Worm (Caenorhabditis elegans) whole organism, L4 larva: ENCODE data around the gene C13A2.12.

ENCODE experiments used
- F26F4.8 ChIP-seq: fragments of 200-800 bp; sonication (Bioruptor generic); conservative IDR thresholded peaks from 2 replicates; pipeline ENCODE4 v1.3.6; 2022; ENCODE audit warnings: missing genetic modification characterization, missing compliant biosample characterization
- F44E2.7 ChIP-seq: fragments of 200-800 bp; sonication (Bioruptor generic); IDR thresholded peaks from 2 replicates; pipeline ENCODE4 v2.1.2; 2022; ENCODE audit warnings: missing genetic modification characterization, missing compliant biosample characterization
- R02D3.7 ChIP-seq: fragments of 150-350 bp; sonication (generic microtip); optimal IDR thresholded peaks from 3 replicates; lab custom pipeline; 2014; ENCODE audit warnings: missing biosample characterization, missing genetic modification characterization
- T20F7.1 ChIP-seq: fragments of 200-800 bp; sonication (Bioruptor generic); optimal IDR thresholded peaks from 2 replicates; lab custom pipeline; 2018; ENCODE audit warnings: mild to moderate bottlenecking, missing genetic modification characterization, missing compliant biosample characterization
- Y48G9A.11 ChIP-seq: fragments of 200-800 bp; sonication (Bioruptor generic); IDR thresholded peaks from 2 replicates; pipeline ENCODE4 v1.3.6; 2022; ENCODE audit warnings: missing genetic modification reagents, missing genetic modification characterization, missing compliant biosample characterization
- Y75B8A.6 ChIP-seq: fragments of 200-800 bp; sonication (Bioruptor generic); IDR thresholded peaks from 2 replicates; pipeline ENCODE4 v1.3.6; 2022; ENCODE audit warnings: missing genetic modification reagents, missing genetic modification characterization, missing compliant biosample characterization
- aly-2 ChIP-seq: sonication (generic microtip); optimal IDR thresholded peaks from 2 replicates; lab custom pipeline; 2018; ENCODE audit warnings: missing biosample characterization, missing genetic modification characterization
- arid-1 ChIP-seq: fragments of 200-800 bp; sonication (Bioruptor generic); conservative IDR thresholded peaks from 2 replicates; pipeline ENCODE4 v1.3.6; 2022; ENCODE audit warnings: missing genetic modification reagents, missing genetic modification characterization, missing compliant biosample characterization
- ceh-20 ChIP-seq: fragments of 200-800 bp; sonication (Bioruptor generic); IDR thresholded peaks from 2 replicates; pipeline ENCODE4 v1.3.6; 2022; ENCODE audit warnings: missing genetic modification reagents, missing genetic modification characterization, missing compliant biosample characterization
- ceh-28 ChIP-seq: fragments of 150-350 bp; optimal IDR thresholded peaks from 2 replicates; lab custom pipeline; 2014; ENCODE audit warnings: missing biosample characterization, missing genetic modification reagents, missing genetic modification characterization
- ceh-32 ChIP-seq: sonication (generic microtip); optimal IDR thresholded peaks from 2 replicates; lab custom pipeline; 2016; ENCODE audit warnings: mild to moderate bottlenecking, missing genetic modification characterization, missing compliant biosample characterization; ENCODE audit not compliant: poor library complexity
- ceh-62 ChIP-seq: sonication (generic microtip); optimal IDR thresholded peaks from 2 replicates; lab custom pipeline; 2017; ENCODE audit warnings: missing biosample characterization, missing genetic modification characterization
- ces-1 ChIP-seq: fragments of 150-350 bp; sonication (generic microtip); optimal IDR thresholded peaks from 4 replicates; lab custom pipeline; 2014; ENCODE audit warnings: missing biosample characterization, missing genetic modification reagents, missing genetic modification characterization
- daf-16 ChIP-seq, 3 experiments: sonication (generic microtip); optimal IDR thresholded peaks; 2 replicates each; lab custom pipeline; 2016 to 2017; ENCODE audit warnings: missing genetic modification characterization in 3 of 3, missing genetic modification reagents in 3 of 3, mild to moderate bottlenecking in 2 of 3, missing compliant biosample characterization in 2 of 3, missing biosample characterization in 1 of 3, moderate library complexity in 1 of 3
- daf-19 ChIP-seq: fragments of 200-800 bp; sonication (Bioruptor generic); conservative IDR thresholded peaks from 2 replicates; pipeline ENCODE4 v1.3.6; 2022; ENCODE audit warnings: missing genetic modification characterization, missing compliant biosample characterization
- daf-8 ChIP-seq: fragments of 200-800 bp; sonication (Bioruptor generic); IDR thresholded peaks from 2 replicates; pipeline ENCODE4 v1.3.6; 2022; ENCODE audit warnings: missing genetic modification characterization, missing compliant biosample characterization
- dmd-6 ChIP-seq: fragments of 200-800 bp; sonication (Bioruptor generic); IDR thresholded peaks from 2 replicates; pipeline ENCODE4 v1.3.6; 2022; ENCODE audit warnings: missing genetic modification reagents, missing genetic modification characterization, missing compliant biosample characterization
- egl-27 ChIP-seq: sonication (generic microtip); optimal IDR thresholded peaks from 3 replicates; lab custom pipeline; 2017; ENCODE audit warnings: missing biosample characterization, missing genetic modification reagents, missing genetic modification characterization
- egl-43 ChIP-seq: fragments of 200-800 bp; sonication (Bioruptor generic); IDR thresholded peaks from 2 replicates; pipeline ENCODE4 v1.3.6; 2022; ENCODE audit warnings: missing genetic modification reagents, missing genetic modification characterization, missing compliant biosample characterization
- hif-1 ChIP-seq, 2 experiments: sonication (generic microtip); optimal IDR thresholded peaks; 2 replicates each; lab custom pipeline; 2016 to 2017; ENCODE audit warnings: missing compliant biosample characterization in 2 of 2, missing genetic modification characterization in 2 of 2, missing genetic modification reagents in 2 of 2, missing genotype in 2 of 2, mild to moderate bottlenecking in 1 of 2
- hlh-11 ChIP-seq: fragments of 200-800 bp; sonication (Bioruptor generic); optimal IDR thresholded peaks from 2 replicates; lab custom pipeline; 2018; ENCODE audit warnings: mild to moderate bottlenecking, missing genetic modification characterization, missing compliant biosample characterization
- hlh-30 ChIP-seq: sonication (generic microtip); optimal IDR thresholded peaks from 2 replicates; lab custom pipeline; 2017; ENCODE audit warnings: antibody characterized with exemption, mild to moderate bottlenecking, missing genetic modification characterization, missing compliant biosample characterization; ENCODE audit not compliant: insufficient read depth
- lim-7 ChIP-seq: fragments of 200-800 bp; sonication (Bioruptor generic); IDR thresholded peaks from 2 replicates; pipeline ENCODE4 v1.3.6; 2022; ENCODE audit warnings: missing genetic modification characterization, missing compliant biosample characterization
- lin-1 ChIP-seq: fragments of 200-800 bp; sonication (Bioruptor generic); IDR thresholded peaks from 2 replicates; pipeline ENCODE4 v1.3.6; 2022; ENCODE audit warnings: missing genetic modification reagents, missing genetic modification characterization, missing compliant biosample characterization
- lsy-2 ChIP-seq, 2 experiments: fragments of 150-350 bp in 1 of 2; sonication (generic microtip) in 1 of 2; optimal IDR thresholded peaks; 2 replicates each; lab custom pipeline; 2014 to 2017; ENCODE audit warnings: missing biosample characterization in 2 of 2, missing genetic modification characterization in 2 of 2
- mdl-1 ChIP-seq, 2 experiments: fragments of 150-350 bp in 1 of 2; sonication (generic microtip) in 1 of 2; optimal IDR thresholded peaks; 2 replicates each; lab custom pipeline; 2014 to 2017; ENCODE audit warnings: missing biosample characterization in 2 of 2, missing genetic modification characterization in 2 of 2
- mdt-29 ChIP-seq: fragments of 200-800 bp; sonication (Bioruptor generic); IDR thresholded peaks from 2 replicates; pipeline ENCODE4 v1.3.6; 2022; ENCODE audit warnings: missing genetic modification reagents, missing genetic modification characterization, missing compliant biosample characterization
- mep-1 ChIP-seq: fragments of 150-350 bp; sonication (generic microtip); optimal IDR thresholded peaks from 3 replicates; lab custom pipeline; 2014; ENCODE audit warnings: missing biosample characterization, missing genetic modification characterization
- mes-2 ChIP-seq: sonication (generic microtip); optimal IDR thresholded peaks from 2 replicates; lab custom pipeline; 2016; ENCODE audit warnings: missing genotype, mild to moderate bottlenecking, missing genetic modification characterization, missing compliant biosample characterization; ENCODE audit not compliant: poor library complexity, severe bottlenecking
- mxl-2 ChIP-seq: fragments of 200-800 bp; sonication (Bioruptor generic); conservative IDR thresholded peaks from 2 replicates; pipeline ENCODE4 v1.3.6; 2022; ENCODE audit warnings: missing genetic modification reagents, missing genetic modification characterization, missing compliant biosample characterization
- mxl-3 ChIP-seq: fragments of 200-800 bp; sonication (Bioruptor generic); optimal IDR thresholded peaks from 2 replicates; lab custom pipeline; 2018; ENCODE audit warnings: mild to moderate bottlenecking, missing genetic modification characterization, missing compliant biosample characterization
- nhr-11 ChIP-seq: fragments of 150-350 bp; optimal IDR thresholded peaks from 2 replicates; lab custom pipeline; 2014; ENCODE audit warnings: missing biosample characterization, missing genetic modification characterization
- nhr-237 ChIP-seq: sonication (generic microtip); optimal IDR thresholded peaks from 2 replicates; lab custom pipeline; 2017; ENCODE audit warnings: missing biosample characterization, missing genetic modification characterization
- nhr-28 ChIP-seq: fragments of 150-350 bp; optimal IDR thresholded peaks from 2 replicates; lab custom pipeline; 2014; ENCODE audit warnings: missing biosample characterization, missing genetic modification characterization
- nhr-48 ChIP-seq: sonication (generic microtip); optimal IDR thresholded peaks from 2 replicates; lab custom pipeline; 2016; ENCODE audit warnings: mild to moderate bottlenecking, missing genetic modification characterization, missing compliant biosample characterization
- pqm-1 ChIP-seq: sonication (generic microtip); optimal IDR thresholded peaks from 2 replicates; lab custom pipeline; 2017; ENCODE audit warnings: missing biosample characterization, missing genetic modification characterization
- rbr-2 ChIP-seq: sonication (generic microtip); optimal IDR thresholded peaks from 2 replicates; lab custom pipeline; 2016; ENCODE audit warnings: missing genotype, missing genetic modification characterization, missing compliant biosample characterization
- set-16 ChIP-seq: fragments of 200-800 bp; sonication (Bioruptor generic); IDR thresholded peaks from 2 replicates; pipeline ENCODE4 v1.3.6; 2022; ENCODE audit warnings: missing genetic modification reagents, missing genetic modification characterization, missing compliant biosample characterization
- snpc-4 ChIP-seq: fragments of 150-350 bp; optimal IDR thresholded peaks from 2 replicates; lab custom pipeline; 2014; ENCODE audit warnings: missing biosample characterization, missing genetic modification characterization
- spr-3 ChIP-seq: fragments of 200-800 bp; sonication (Bioruptor generic); optimal IDR thresholded peaks from 2 replicates; lab custom pipeline; 2018; ENCODE audit warnings: mild to moderate bottlenecking, missing genetic modification characterization, missing compliant biosample characterization
- unc-130 ChIP-seq: sonication (generic microtip); optimal IDR thresholded peaks from 2 replicates; lab custom pipeline; 2016; ENCODE audit warnings: missing genetic modification reagents, missing genetic modification characterization, missing compliant biosample characterization
- unc-62 ChIP-seq, 3 experiments: fragments of 150-350 bp in 1 of 3; sonication (generic microtip); optimal IDR thresholded peaks in 2 of 3; peaks in 1 of 3; 1 replicate in 1 of 3; 2 replicates in 2 of 3; lab custom pipeline; 2014 to 2017; ENCODE audit warnings: missing biosample characterization in 3 of 3, missing genetic modification characterization in 3 of 3, missing genetic modification reagents in 3 of 3, missing genotype in 1 of 3
- vab-7 ChIP-seq: fragments of 200-800 bp; sonication (Bioruptor generic); IDR thresholded peaks from 2 replicates; pipeline ENCODE4 v1.3.6; 2022; ENCODE audit warnings: missing genetic modification reagents, missing genetic modification characterization, missing compliant biosample characterization
- zag-1 ChIP-seq: fragments of 150-350 bp; optimal IDR thresholded peaks from 2 replicates; lab custom pipeline; 2014; ENCODE audit warnings: missing biosample characterization, missing genetic modification characterization

C13A2.12 gene

DNA sequence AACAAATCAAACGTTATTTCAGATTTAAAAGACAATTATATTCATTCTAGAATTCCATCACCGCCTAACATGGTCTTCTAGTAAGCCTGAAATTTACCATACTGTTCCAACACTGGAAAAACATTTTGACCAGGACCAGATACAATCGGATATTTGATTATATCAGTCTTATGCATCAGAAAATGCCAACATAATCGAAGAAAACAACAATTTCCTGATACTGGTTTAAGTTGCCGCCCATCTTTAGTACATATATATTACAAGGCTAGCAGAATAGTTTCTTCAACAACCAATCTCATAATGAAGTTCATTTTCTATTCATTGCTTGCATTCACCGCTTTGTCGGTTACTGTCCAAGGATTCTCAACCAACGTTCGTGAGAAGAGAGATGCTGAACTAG, at the start of gene C13A2.12:
Gene C13A2.12 (plus strand): TSS at position 301 of the 400 bp plus-strand sequence.
- TF ChIP-seq nhr-28 (tag; lab: Kevin White, UChicago) (no peak), ceh-32 (tag; lab: Kevin White, UChicago) (no peak), F44E2.7 (GFP tag; lab: Robert Waterston, UW) (no peak), nhr-11 (no peak), snpc-4 (tag; lab: Kevin White, UChicago) (no peak), nhr-237 (tag; lab: Kevin White, UChicago) (no peak), vab-7 (GFP tag; lab: Robert Waterston, UW) (no peak), F26F4.8 (no peak), hlh-30 (tag; lab: Kevin White, UChicago) (no peak), spr-3 (GFP tag; lab: Kevin White, UChicago) (no peak), T20F7.1 (GFP tag; lab: Kevin White, UChicago) (no peak), R02D3.7 (tag; lab: Kevin White, UChicago) (no peak), daf-19 (GFP tag; lab: Robert Waterston, UW) (no peak), arid-1 (GFP tag; lab: Robert Waterston, UW) (no peak), Y48G9A.11 (GFP tag; lab: Robert Waterston, UW) (no peak)

- TF ChIP-seq ces-1 (GFP tag; lab: Kevin White, UChicago) (no peak), T20F7.1 (GFP tag; lab: Kevin White, UChicago) (no peak), pqm-1 (tag; lab: Kevin White, UChicago) (no peak), F26F4.8 (no peak), daf-16 (GFP tag; optimal IDR thresholded peaks at IDR 0.05; lab: Kevin White, UChicago) (no peak), daf-16 (tag; optimal IDR thresholded peaks at IDR 0.05; lab: Kevin White, UChicago) (no peak), mes-2 (no peak), mdl-1 (tag; optimal IDR thresholded peaks at IDR 0.05; lab: Kevin White, UChicago) (no peak), mxl-2 (GFP tag; lab: Robert Waterston, UW) (no peak), zag-1 (tag; lab: Kevin White, UChicago) (no peak), hlh-11 (no peak), nhr-48 (tag; lab: Kevin White, UChicago) (no peak), Y75B8A.6 (GFP tag; lab: Robert Waterston, UW) (no peak), lsy-2 (tag; optimal IDR thresholded peaks at IDR 0.05; lab: Kevin White, UChicago) (no peak), ceh-62 (tag; lab: Kevin White, UChicago) (no peak), lim-7 (no peak), egl-43 (no peak)
These were observed 44.3 kb upstream of the C13A2.12 start, which contains the start of gene soap-1 for ce11 chrV:7214802-7215201. Gene soap-1 (minus strand): TSS chrV:7214902.

DNA sequence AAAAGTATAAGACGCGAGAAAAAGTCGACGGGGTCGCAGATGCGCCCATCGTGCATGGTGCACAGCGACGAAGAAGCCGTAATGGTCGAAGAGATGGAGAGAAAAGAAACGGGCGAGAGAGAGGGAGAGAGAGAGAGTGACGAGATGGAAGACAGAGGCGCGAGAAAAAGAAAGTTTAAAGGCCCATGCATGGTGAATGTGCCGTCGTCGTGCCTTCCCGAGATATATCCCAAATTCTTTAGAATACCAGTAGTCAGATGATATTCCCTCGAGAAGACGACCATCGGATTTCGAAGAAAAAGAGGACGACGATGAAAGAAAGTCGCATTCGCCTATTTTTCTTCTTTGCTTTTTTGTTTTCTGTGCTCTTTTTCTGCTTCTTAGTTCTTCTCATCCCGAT, 43.0 kb upstream of the C13A2.12 start:
- TF ChIP-seq F26F4.8 (no peak), egl-27 (no peak), mxl-3 (GFP tag; lab: Kevin White, UChicago) (no peak), dmd-6 (no peak), unc-62 (GFP tag; optimal IDR thresholded peaks at IDR 0.05 in 1 of 2; lab: Kevin White, UChicago) (peak in 1 of 2 experiments; percentile 72), unc-62 (tag; optimal IDR thresholded peaks at IDR 0.05; lab: Kevin White, UChicago) (no peak), aly-2 (no peak), hif-1 (tag; optimal IDR thresholded peaks at IDR 0.05; lab: Kevin White, UChicago) (no peak), hlh-11 (no peak), ceh-20 (GFP tag; lab: Robert Waterston, UW) (no peak), pqm-1 (tag; lab: Kevin White, UChicago) (no peak), unc-130 (GFP tag; lab: Kevin White, UChicago) (no peak), set-16 (GFP tag; lab: Robert Waterston, UW) (peak; percentile 38), rbr-2 (tag; lab: Kevin White, UChicago) (peak; percentile 27), hlh-30 (tag; lab: Kevin White, UChicago) (peak; percentile 59), Y48G9A.11 (GFP tag; lab: Robert Waterston, UW) (no peak), mep-1 (tag; lab: Kevin White, UChicago) (peak; percentile 15), mdt-29 (GFP tag; lab: Robert Waterston, UW) (no peak), lsy-2 (tag; optimal IDR thresholded peaks at IDR 0.05; lab: Kevin White, UChicago) (peak in 1 of 2 experiments; percentile 3), daf-8 (GFP tag; lab: Robert Waterston, UW) (no peak), ceh-28 (tag; lab: Kevin White, UChicago) (no peak), lin-1 (GFP tag; lab: Robert Waterston, UW) (no peak)
- TF ChIP-seq, all 104 proteins: peak for 6
